Worm (Caenorhabditis elegans) whole organism, L2 larva: ENCODE data around the gene srsx-13.

Source experiments
- Y55F3AM.14 ChIP-seq: fragments of 200-800 bp; sonication (Bioruptor generic); optimal IDR thresholded peaks from 2 replicates; lab custom pipeline; 2018; ENCODE audit warnings: mild to moderate bottlenecking, missing genetic modification characterization, missing compliant biosample characterization
- ama-1 ChIP-seq: fragments of 150-350 bp; optimal IDR thresholded peaks from 2 replicates; lab custom pipeline; 2018; ENCODE audit warnings: inconsistent platforms
- elt-3 ChIP-seq: sonication (generic microtip); optimal IDR thresholded peaks from 2 replicates; lab custom pipeline; 2017; ENCODE audit warnings: missing biosample characterization, missing genetic modification characterization
- fos-1 ChIP-seq: fragments of 150-350 bp; optimal IDR thresholded peaks from 2 replicates; lab custom pipeline; 2014; ENCODE audit warnings: missing biosample characterization, missing genetic modification characterization
- mdl-1 ChIP-seq, 2 experiments: fragments of 150-350 bp in 1 of 2; sonication (generic microtip) in 1 of 2; optimal IDR thresholded peaks; 2 replicates each; lab custom pipeline; 2017; ENCODE audit warnings: missing biosample characterization in 2 of 2, missing genetic modification characterization in 2 of 2
- nhr-11 ChIP-seq: fragments of 150-350 bp; optimal IDR thresholded peaks from 2 replicates; lab custom pipeline; 2014; ENCODE audit warnings: missing biosample characterization, missing genetic modification characterization
- nhr-12 ChIP-seq: fragments of 150-350 bp; optimal IDR thresholded peaks from 2 replicates; lab custom pipeline; 2014; ENCODE audit warnings: missing biosample characterization, missing genetic modification characterization
- unc-62 ChIP-seq: fragments of 150-350 bp; optimal IDR thresholded peaks from 2 replicates; lab custom pipeline; 2014; ENCODE audit warnings: missing biosample characterization, missing genetic modification reagents, missing genetic modification characterization

ce11 chrV:4933268-4933667 lies 49.7 kb downstream of the srsx-13 start:
- TF ChIP-seq nhr-12 (tag; lab: Kevin White, UChicago) (no peak), Y55F3AM.14 (GFP tag; lab: Kevin White, UChicago) (no peak), nhr-11 (tag; lab: Kevin White, UChicago) (no peak), unc-62 (GFP tag; lab: Kevin White, UChicago) (no peak), elt-3 (tag; lab: Kevin White, UChicago) (no peak), fos-1 (tag; lab: Kevin White, UChicago) (no peak), mdl-1 (tag; optimal IDR thresholded peaks at IDR 0.05; lab: Kevin White, UChicago) (no peak), ama-1 (lab: Kevin White, UChicago) (no peak)
